Worm (Caenorhabditis elegans): ENCODE data around the gene tra-1.

DNA sequence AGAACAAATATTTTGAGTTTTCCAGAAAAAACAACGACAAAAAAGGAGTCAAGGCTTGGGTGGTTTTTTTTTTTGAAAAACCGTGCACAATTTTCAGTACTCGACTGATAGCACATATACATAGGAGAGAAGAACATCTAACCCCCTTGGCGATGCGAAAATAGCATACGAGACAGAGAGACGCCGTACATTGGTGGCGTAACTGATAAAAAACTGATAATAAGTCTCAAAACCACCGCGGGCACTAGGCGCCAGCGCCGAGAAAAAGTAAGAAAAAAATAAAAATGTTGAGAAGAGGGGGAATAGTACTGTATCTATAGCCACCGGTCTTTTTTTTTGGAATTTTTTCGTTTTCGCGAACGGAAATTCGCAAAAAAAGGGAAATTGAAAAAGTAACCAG, 552 bp upstream of the tra-1 start:
- TF ChIP-seq flt-1 (GFP tag; IDR thresholded peaks at IDR 0.05) (no peak), hmbx-1 (tag; optimal IDR thresholded peaks at IDR 0.05) (no peak), ets-7 (tag; optimal IDR thresholded peaks at IDR 0.05) (no peak), ceh-36 (tag; optimal IDR thresholded peaks at IDR 0.05) (no peak), ama-1 (optimal IDR thresholded peaks at IDR 0.05) (no peak), tbx-37 (GFP tag; conservative IDR thresholded peaks at IDR 0.05) (no peak), tbx-11 (GFP tag; IDR thresholded peaks at IDR 0.05) (no peak), F13C5.2 (tag; optimal IDR thresholded peaks at IDR 0.05) (no peak), tra-4 (tag; optimal IDR thresholded peaks at IDR 0.05) (no peak)

Data from whole organism, early embryonic.